Fruit fly (Drosophila melanogaster): Measurements from ENCODE around the gene Ndc1.

Ndc1 gene

DNA sequence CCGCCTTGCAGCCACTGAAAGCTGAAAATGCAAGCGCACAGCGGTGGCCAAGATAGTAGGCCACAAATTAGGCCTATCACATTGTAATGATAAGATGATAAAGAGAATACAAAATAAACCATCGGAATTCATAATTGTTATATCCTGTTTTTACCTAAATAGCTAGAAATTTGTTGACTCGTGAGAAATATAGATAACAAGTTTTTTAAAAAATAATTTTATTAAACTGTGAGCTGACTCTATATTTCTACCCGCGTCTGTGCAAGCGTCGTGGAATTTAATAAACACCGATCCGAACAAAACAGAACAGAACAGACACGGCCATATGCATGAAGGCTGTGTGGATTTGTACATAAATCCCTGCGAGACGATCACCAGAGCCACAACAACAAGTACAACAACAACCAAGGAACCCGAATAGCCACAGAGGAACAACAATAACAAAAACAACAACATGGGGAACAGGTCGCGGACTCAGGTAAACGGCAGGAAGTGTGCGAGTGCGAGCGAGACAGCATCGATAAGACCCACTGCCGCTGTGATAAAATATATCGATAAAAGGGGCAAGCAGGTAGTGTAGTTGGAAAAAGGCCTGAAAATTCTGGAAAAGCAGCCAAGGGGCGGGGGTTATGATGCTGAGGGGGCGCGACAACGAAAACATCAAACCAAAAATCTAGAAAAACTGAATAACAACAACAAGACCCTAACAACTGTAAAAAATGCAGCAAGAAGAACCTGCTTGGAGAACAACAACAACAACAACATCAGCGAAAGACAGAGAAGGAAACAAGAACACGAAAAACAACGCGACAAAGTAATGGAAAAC is 37.7 kb upstream of the Ndc1 start:
- TF ChIP-seq CG8089 (GFP tag; optimal IDR thresholded peaks at IDR 0.05) (peak; percentile 55), dmrt99B (tag; optimal IDR thresholded peaks at IDR 0.05) (peak; percentile 92), CG30020 (tag; optimal IDR thresholded peaks at IDR 0.05) (peak; percentile 74), hbn (GFP tag; IDR thresholded peaks at IDR 0.05; ENCODE audit: partially characterized antibody) (no peak), ken (GFP tag; IDR thresholded peaks at IDR 0.05) (peak; percentile 76; the same call in 2 of the 3 replicates), Xbp1 (GFP tag; optimal IDR thresholded peaks at IDR 0.05) (peak; percentile 83), CG8478 (optimal IDR thresholded peaks at IDR 0.05) (no peak), NK7.1 (GFP tag; optimal IDR thresholded peaks at IDR 0.05) (peak; percentile 40), ind (GFP tag; optimal IDR thresholded peaks at IDR 0.05) (peak; percentile 71), fd96Cb (tag; optimal IDR thresholded peaks at IDR 0.05) (peak; percentile 92), Nf-YC (tag; optimal IDR thresholded peaks at IDR 0.05) (peak; percentile 55), Taf1 (GFP tag; IDR thresholded peaks at IDR 0.05) (0 out of 2 replicates have a peak, but pooled peaks have one; percentile 21), sna (GFP tag; IDR thresholded peaks at IDR 0.05; ENCODE audit: partially characterized antibody) (no peak), Side (GFP tag; optimal IDR thresholded peaks at IDR 0.05) (peak; percentile 80), sens (GFP tag) (peak; percentile 99), gce (GFP tag; IDR thresholded peaks at IDR 0.05) (peak; percentile 77; the same call in 2 of the 3 replicates), kay (GFP tag; optimal IDR thresholded peaks at IDR 0.05) (peak; percentile 52), Meics (GFP tag; optimal IDR thresholded peaks at IDR 0.05) (peak; percentile 72), HLH3B (GFP tag; IDR thresholded peaks at IDR 0.05) (peak; percentile 82), odd (GFP tag; optimal IDR thresholded peaks at IDR 0.05) (peak; percentile 82), Poxn (GFP tag; IDR thresholded peaks at IDR 0.05) (no peak), p53 (GFP tag; optimal IDR thresholded peaks at IDR 0.05) (peak; percentile 6), HmgZ (tag; optimal IDR thresholded peaks at IDR 0.05) (peak; percentile 59), pnt (GFP tag; optimal IDR thresholded peaks at IDR 0.05) (peak; percentile 73), kni (GFP tag; optimal IDR thresholded peaks at IDR 0.05) (peak; percentile 80), Nf-YB (GFP tag; optimal IDR thresholded peaks at IDR 0.05) (peak; percentile 74), CG42726 (GFP tag; IDR thresholded peaks at IDR 0.05; ENCODE audit: partially characterized antibody) (no peak), Ets97D (GFP tag; optimal IDR thresholded peaks at IDR 0.05) (peak; percentile 37), Gug (GFP tag; IDR thresholded peaks at IDR 0.05) (peak; percentile 52; the same call in 3 of the 4 replicates), CG14710 (tag; optimal IDR thresholded peaks at IDR 0.05) (peak; percentile 95), CrebB (tag; optimal IDR thresholded peaks at IDR 0.05) (peak; percentile 60), schlank (tag; optimal IDR thresholded peaks at IDR 0.05) (no peak), D19B (GFP tag; optimal IDR thresholded peaks at IDR 0.05) (no peak), CG1603 (tag; optimal IDR thresholded peaks at IDR 0.05) (peak; percentile 76), CG14965 (GFP tag; optimal IDR thresholded peaks at IDR 0.05; ENCODE audit: borderline replicate concordance) (no peak), Kr (GFP tag; optimal IDR thresholded peaks at IDR 0.05) (no peak), NC2α (GFP tag; optimal IDR thresholded peaks at IDR 0.05) (peak; percentile 50), Aef1 (GFP tag; IDR thresholded peaks at IDR 0.05) (peak; percentile 57; the same call in 2 of the 3 replicates), Opbp (GFP tag; IDR thresholded peaks at IDR 0.05; ENCODE audit: partially characterized antibody) (no peak), unpg (GFP tag; optimal IDR thresholded peaks at IDR 0.05) (peak; percentile 92), zfh1 (GFP tag; IDR thresholded peaks at IDR 0.05) (peak; percentile 90), CG15073 (GFP tag; optimal IDR thresholded peaks at IDR 0.05) (peak; percentile 88), Hey (tag; optimal IDR thresholded peaks at IDR 0.05) (no peak), ranshi (GFP tag; IDR thresholded peaks at IDR 0.05) (peak; percentile 81), CG6689 (GFP tag; IDR thresholded peaks at IDR 0.05) (peak; percentile 89), CG13287 (GFP tag; IDR thresholded peaks at IDR 0.05; ENCODE audit: partially characterized antibody) (no peak), Sox102F (GFP tag; optimal IDR thresholded peaks at IDR 0.05) (peak; percentile 88), CG30431 (GFP tag; optimal IDR thresholded peaks at IDR 0.05) (peak; percentile 68), Usf (GFP tag; optimal IDR thresholded peaks at IDR 0.05) (peak; percentile 76)
